ENCODE assay signal across 1 worm cellular context in genomic region chrIV:10330962-10331361, ce11.
TF ChIP-seq lines count a peak whose summit lies in the region.

No protein-coding gene starts in this region.

TF ChIP-seq in whole organism, L1 larva, 84 proteins besides CTCF, POLR2A, EP300 and RAD21 (continued from another document):
- TF ChIP-seq nhr-20 (tag; optimal IDR thresholded peaks at IDR 0.05; lab: Kevin White, UChicago) (peak; percentile 33), efl-1 (optimal IDR thresholded peaks at IDR 0.05; lab: Kevin White, UChicago) (no peak), efl-1 (GFP tag; optimal IDR thresholded peaks at IDR 0.05 in 1 of 2; lab: Kevin White, UChicago) (peak in 1 of 2 experiments; percentile 37), dsc-1 (tag; optimal IDR thresholded peaks at IDR 0.05; lab: Kevin White, UChicago) (peak; percentile 12), nhr-71 (tag; optimal IDR thresholded peaks at IDR 0.05; lab: Kevin White, UChicago) (peak; percentile 13), elt-2 (tag; optimal IDR thresholded peaks at IDR 0.05; lab: Kevin White, UChicago) (peak; percentile 58), lsy-2 (tag; optimal IDR thresholded peaks at IDR 0.05; lab: Kevin White, UChicago) (no peak), snu-23 (GFP tag; optimal IDR thresholded peaks at IDR 0.05; lab: Kevin White, UChicago) (peak; percentile 13), ztf-11 (tag; optimal IDR thresholded peaks at IDR 0.05; lab: Kevin White, UChicago) (no peak), xbp-1 (tag; optimal IDR thresholded peaks at IDR 0.05; lab: Kevin White, UChicago) (no peak), lin-35 (GFP tag; optimal IDR thresholded peaks at IDR 0.05; lab: Kevin White, UChicago) (peak in 1 of 2 experiments; percentile 52), nhr-47 (tag; optimal IDR thresholded peaks at IDR 0.05; lab: Kevin White, UChicago) (peak; percentile 9), sox-4 (tag; optimal IDR thresholded peaks at IDR 0.05; lab: Kevin White, UChicago) (no peak), aha-1 (tag; optimal IDR thresholded peaks at IDR 0.05; lab: Kevin White, UChicago) (no peak), lin-13 (GFP tag; optimal IDR thresholded peaks at IDR 0.05; lab: Kevin White, UChicago) (no peak), swsn-7 (tag; optimal IDR thresholded peaks at IDR 0.05; lab: Kevin White, UChicago) (peak; percentile 0), irx-1 (tag; optimal IDR thresholded peaks at IDR 0.05; lab: Kevin White, UChicago) (no peak), nhr-90 (tag; optimal IDR thresholded peaks at IDR 0.05; lab: Kevin White, UChicago; ENCODE audit: poor library complexity) (peak; percentile 11)
